Worm (Caenorhabditis elegans) whole organism, L1 larva: ENCODE results near the gene F41E6.5.

Experiments
- fos-1 ChIP-seq: fragments of 150-350 bp; optimal IDR thresholded peaks from 2 replicates; lab custom pipeline; 2014; ENCODE audit warnings: missing biosample characterization, missing genetic modification characterization
- nhr-28 ChIP-seq: fragments of 150-350 bp; optimal IDR thresholded peaks from 2 replicates; lab custom pipeline; 2014; ENCODE audit warnings: missing biosample characterization, missing genetic modification characterization
- nhr-77 ChIP-seq: fragments of 150-350 bp; optimal IDR thresholded peaks from 2 replicates; lab custom pipeline; 2014; ENCODE audit warnings: missing biosample characterization, missing genetic modification characterization

DNA sequence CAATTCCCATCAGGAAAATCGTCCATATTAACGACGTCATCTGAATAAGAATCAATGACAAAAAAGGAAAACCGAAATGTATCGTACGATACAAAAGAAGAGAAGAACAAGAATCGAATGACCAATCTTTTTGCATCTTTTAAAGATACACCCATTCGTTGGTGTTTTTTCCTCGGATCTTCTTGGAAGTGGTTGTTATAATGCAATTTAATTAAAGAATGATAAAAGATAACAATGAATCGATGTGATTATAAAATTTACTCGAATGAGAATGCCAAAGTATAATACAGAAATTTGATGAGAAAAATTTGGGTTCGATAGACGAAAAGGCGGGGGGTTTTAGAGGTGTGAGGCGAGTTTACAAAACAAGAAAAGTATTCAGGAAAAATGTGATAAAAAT, 25.7 kb downstream of the F41E6.5 start, which contains the start of gene F41E6.12:
- no peak for TF ChIP-seq nhr-77 (tag; lab: Kevin White, UChicago)
- TF ChIP-seq fos-1 (tag; lab: Kevin White, UChicago) = no peak
- no peak for TF ChIP-seq nhr-28 (tag; lab: Kevin White, UChicago)
